Fruit fly (Drosophila melanogaster): ENCODE data around the gene CG9967.

- TF ChIP-seq pan (optimal IDR thresholded peaks at IDR 0.05) (no peak), usp (GFP tag; optimal IDR thresholded peaks at IDR 0.05) (no peak)
Observed at dm6 chr2L:2397080-2397479, 39.9 kb upstream of the CG9967 start.
